Fruit fly (Drosophila melanogaster) whole organism: ENCODE data around the gene ND-13A.
A peak's percentile ranks its signal among the peaks of the same experiment; 100 is the strongest.

Experiments used
- CG8478 ChIP-seq: fragments of >200 bp; optimal IDR thresholded peaks from 2 replicates; lab custom pipeline; 2018; ENCODE audit warnings: inconsistent platforms
- Dll ChIP-seq: fragments of >200 bp; optimal IDR thresholded peaks from 2 replicates; lab custom pipeline; 2017
- EcR ChIP-seq, 2 experiments: fragments of >200 bp; optimal IDR thresholded peaks; 2 replicates each; lab custom pipeline; 2017; ENCODE audit warnings: missing biosample characterization in 2 of 2, missing genetic modification characterization in 2 of 2, missing genetic modification reagents in 2 of 2
- pan ChIP-seq: fragments of >200 bp; optimal IDR thresholded peaks from 2 replicates; lab custom pipeline; 2017
- psq ChIP-seq: fragments of >200 bp; optimal IDR thresholded peaks from 2 replicates; lab custom pipeline; 2017
- usp ChIP-seq: fragments of >200 bp; optimal IDR thresholded peaks from 2 replicates; lab custom pipeline; 2017; ENCODE audit warnings: missing biosample characterization, missing genetic modification characterization, mixed read lengths

ND-13A gene

dm6 chr2L:5111261-5111922, 11.3 kb upstream of the ND-13A start:
- no peak for TF ChIP-seq EcR (GFP tag; optimal IDR thresholded peaks at IDR 0.05; lab: Kevin White, UChicago)
- TF ChIP-seq usp (GFP tag; lab: Kevin White, UChicago) = no peak
- TF ChIP-seq psq (lab: Kevin White, UChicago) = no peak
- TF ChIP-seq pan = no peak
- no peak for TF ChIP-seq Dll (lab: Kevin White, UChicago)
- TF ChIP-seq CG8478 (lab: Kevin White, UChicago) = no peak

DNA sequence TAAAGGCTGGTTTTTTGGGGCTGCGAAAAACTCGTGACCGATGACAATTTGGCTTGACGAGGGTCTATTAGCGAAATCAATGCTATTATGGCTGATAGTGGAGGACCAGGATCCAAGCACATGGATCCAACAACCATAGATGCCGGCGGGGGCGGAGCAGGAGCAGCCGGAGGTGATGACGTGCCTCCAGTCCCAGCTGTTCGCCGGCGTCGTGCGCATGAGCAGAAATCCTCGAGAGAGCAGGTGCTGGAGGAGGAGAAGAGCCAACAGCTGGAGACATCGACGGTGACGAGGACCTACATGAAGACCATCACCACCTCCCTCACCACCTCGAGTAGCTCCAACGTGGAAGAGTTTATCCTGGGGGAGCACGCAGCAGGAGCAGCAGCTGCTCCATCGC, 9.0 kb upstream of the ND-13A start:
- TF ChIP-seq psq (lab: Kevin White, UChicago) (no peak), EcR (GFP tag; optimal IDR thresholded peaks at IDR 0.05; lab: Kevin White, UChicago) (no peak), usp (GFP tag; lab: Kevin White, UChicago) (no peak), pan (no peak), Dll (lab: Kevin White, UChicago) (no peak), CG8478 (lab: Kevin White, UChicago) (no peak)

DNA sequence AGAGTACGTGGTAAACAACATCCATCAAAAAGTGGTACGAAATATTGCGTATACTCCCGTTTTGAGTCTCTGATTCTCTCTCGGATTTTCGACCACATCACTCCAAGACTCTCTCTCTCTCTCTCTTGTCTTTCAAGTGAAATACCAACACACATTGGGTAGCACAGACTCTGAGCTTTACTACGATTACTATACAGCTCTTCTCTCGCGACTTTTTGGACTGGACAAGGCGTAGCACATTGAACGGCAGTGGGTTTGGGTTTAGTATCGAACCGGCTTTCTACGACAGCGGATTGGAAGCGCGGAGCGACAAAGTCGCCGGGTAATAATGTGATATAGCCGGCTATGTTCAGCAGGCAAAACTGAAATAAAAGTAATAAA, 8.2 kb upstream of the ND-13A start:
- TF ChIP-seq CG8478 (lab: Kevin White, UChicago) (no peak), Dll (lab: Kevin White, UChicago) (no peak), usp (GFP tag; lab: Kevin White, UChicago) (no peak), EcR (GFP tag; optimal IDR thresholded peaks at IDR 0.05; lab: Kevin White, UChicago) (no peak), psq (lab: Kevin White, UChicago) (no peak)

- TF ChIP-seq psq (lab: Kevin White, UChicago) = no peak
- TF ChIP-seq EcR (GFP tag; optimal IDR thresholded peaks at IDR 0.05; lab: Kevin White, UChicago) = no peak
- no peak for TF ChIP-seq CG8478 (lab: Kevin White, UChicago)
- TF ChIP-seq pan = peak; percentile 58
- TF ChIP-seq usp (GFP tag; lab: Kevin White, UChicago) = no peak
Observed at dm6 chr2L:5107626-5108272, 7.7 kb upstream of the ND-13A start.

DNA sequence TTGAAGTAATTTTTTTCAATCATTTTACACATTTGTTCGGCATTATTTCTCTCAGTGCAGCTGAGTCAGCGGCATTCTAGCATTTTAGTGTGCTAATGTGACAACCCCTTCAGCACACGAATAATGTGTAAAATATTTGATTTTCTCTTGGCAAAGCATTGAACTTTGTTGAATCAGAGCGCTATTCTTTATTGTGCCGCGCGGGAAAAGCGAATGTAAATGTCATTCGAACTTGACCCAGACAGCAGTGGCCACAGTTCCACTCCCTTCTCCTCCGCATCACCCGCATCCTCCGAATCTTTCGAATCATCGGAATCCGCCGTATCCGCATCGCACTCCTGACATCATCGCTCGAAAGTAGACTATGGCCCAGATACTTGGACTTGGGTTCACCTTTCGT, 3.6 kb upstream of the ND-13A start:
- TF ChIP-seq CG8478 (lab: Kevin White, UChicago) (no peak), Dll (lab: Kevin White, UChicago) (no peak), psq (lab: Kevin White, UChicago) (no peak), usp (GFP tag; lab: Kevin White, UChicago) (no peak), EcR (GFP tag; optimal IDR thresholded peaks at IDR 0.05; lab: Kevin White, UChicago) (no peak), pan (no peak)

DNA sequence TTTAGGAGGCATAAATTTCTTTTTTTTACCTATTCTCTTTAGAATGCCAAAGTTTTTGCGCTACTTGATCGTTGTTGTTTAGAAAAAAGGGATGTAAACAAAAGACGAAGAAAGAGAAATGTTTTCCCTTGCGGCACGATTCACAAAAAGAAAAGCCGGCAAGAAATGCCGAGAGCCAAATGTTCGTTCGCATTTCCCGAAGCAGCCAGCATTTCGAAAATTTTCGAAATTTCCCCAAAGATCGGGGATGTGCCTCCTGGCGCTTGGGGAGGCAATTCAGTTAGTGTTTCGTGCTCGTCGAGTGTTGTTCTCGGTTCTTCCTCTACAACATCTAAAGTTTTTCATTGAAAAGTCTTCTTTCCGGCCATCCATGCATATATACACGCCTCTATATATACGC, 489 bp upstream of the ND-13A start, which contains the start of gene Msp300:
Msp300 (plus strand) TSS at position 301 of the 400 bp plus-strand sequence.
- TF ChIP-seq CG8478 (lab: Kevin White, UChicago) (no peak), usp (GFP tag; lab: Kevin White, UChicago) (no peak), EcR (GFP tag; optimal IDR thresholded peaks at IDR 0.05; lab: Kevin White, UChicago) (no peak), psq (lab: Kevin White, UChicago) (no peak), pan (no peak), Dll (lab: Kevin White, UChicago) (no peak)

- TF ChIP-seq Dll (lab: Kevin White, UChicago) (no peak), CG8478 (lab: Kevin White, UChicago) (no peak), usp (GFP tag; lab: Kevin White, UChicago) (no peak), psq (lab: Kevin White, UChicago) (no peak), EcR (GFP tag; optimal IDR thresholded peaks at IDR 0.05; lab: Kevin White, UChicago) (no peak), pan (no peak)
Observed at dm6 chr2L:5096761-5097160, 3.3 kb downstream of the ND-13A start.

- TF ChIP-seq EcR (GFP tag; optimal IDR thresholded peaks at IDR 0.05; lab: Kevin White, UChicago) (no peak), Dll (lab: Kevin White, UChicago) (no peak), pan (no peak), usp (GFP tag; lab: Kevin White, UChicago) (no peak), CG8478 (lab: Kevin White, UChicago) (no peak), psq (lab: Kevin White, UChicago) (no peak)
Observed at dm6 chr2L:5096222-5096621, 3.9 kb downstream of the ND-13A start, which contains the start of gene CG4230. TSS of gene CG4230 (plus strand) at chr2L:5096227.

dm6 chr2L:5095350-5095962, 4.6 kb downstream of the ND-13A start:
- no peak for TF ChIP-seq usp (GFP tag; lab: Kevin White, UChicago)
- TF ChIP-seq pan = no peak
- TF ChIP-seq CG8478 (lab: Kevin White, UChicago) = no peak
- TF ChIP-seq psq (lab: Kevin White, UChicago) = no peak
- no peak for TF ChIP-seq Dll (lab: Kevin White, UChicago)
- TF ChIP-seq EcR (GFP tag; optimal IDR thresholded peaks at IDR 0.05; lab: Kevin White, UChicago) = no peak

- TF ChIP-seq psq (lab: Kevin White, UChicago) (no peak), pan (no peak), EcR (GFP tag; optimal IDR thresholded peaks at IDR 0.05; lab: Kevin White, UChicago) (no peak), usp (GFP tag; lab: Kevin White, UChicago) (no peak), Dll (lab: Kevin White, UChicago) (no peak)
Observed at dm6 chr2L:5093772-5094350, 6.2 kb downstream of the ND-13A start, which contains the start of gene CG5828. TSS of gene CG5828 (plus strand) at chr2L:5093976.
